Worm (Caenorhabditis elegans) whole organism, L2 larva: ENCODE results near the gene F26G1.1.
A peak's percentile ranks its signal among the peaks of the same experiment; 100 is the strongest.

ENCODE experiments used
- F13H6.1 ChIP-seq: sonication (generic microtip); optimal IDR thresholded peaks from 2 replicates; lab custom pipeline; 2016; ENCODE audit warnings: missing genetic modification characterization, missing compliant biosample characterization
- Y55F3AM.14 ChIP-seq: fragments of 200-800 bp; sonication (Bioruptor generic); optimal IDR thresholded peaks from 2 replicates; lab custom pipeline; 2018; ENCODE audit warnings: mild to moderate bottlenecking, missing genetic modification characterization, missing compliant biosample characterization
- ZK546.5 ChIP-seq: sonication (generic microtip); optimal IDR thresholded peaks from 2 replicates; lab custom pipeline; 2017; ENCODE audit warnings: missing biosample characterization, missing genetic modification characterization
- alr-1 ChIP-seq: fragments of 150-350 bp; optimal IDR thresholded peaks from 2 replicates; lab custom pipeline; 2014; ENCODE audit warnings: missing biosample characterization, missing genetic modification characterization
- aly-2 ChIP-seq: fragments of 150-350 bp; optimal IDR thresholded peaks from 2 replicates; lab custom pipeline; 2014; ENCODE audit warnings: missing biosample characterization, missing genetic modification characterization
- ama-1 ChIP-seq: fragments of 150-350 bp; optimal IDR thresholded peaks from 2 replicates; lab custom pipeline; 2018; ENCODE audit warnings: inconsistent platforms
- blmp-1 ChIP-seq: sonication (generic microtip); optimal IDR thresholded peaks from 2 replicates; lab custom pipeline; 2017; ENCODE audit warnings: missing genetic modification characterization, mild to moderate bottlenecking, missing compliant biosample characterization, antibody characterized with exemption, moderate library complexity; ENCODE audit not compliant: insufficient read depth
- ceh-16 ChIP-seq: fragments of 150-350 bp; optimal IDR thresholded peaks from 2 replicates; lab custom pipeline; 2014; ENCODE audit warnings: missing biosample characterization, missing genetic modification characterization
- ceh-82 ChIP-seq: fragments of 150-350 bp; optimal IDR thresholded peaks from 2 replicates; lab custom pipeline; 2014; ENCODE audit warnings: missing biosample characterization, missing genetic modification characterization
- crh-2 ChIP-seq: sonication (generic microtip); optimal IDR thresholded peaks from 2 replicates; lab custom pipeline; 2017; ENCODE audit warnings: missing biosample characterization, missing genetic modification characterization
- egl-27 ChIP-seq: sonication (generic microtip); optimal IDR thresholded peaks from 3 replicates; lab custom pipeline; 2017; ENCODE audit warnings: missing biosample characterization, missing genetic modification reagents, missing genetic modification characterization
- elt-3 ChIP-seq: sonication (generic microtip); optimal IDR thresholded peaks from 2 replicates; lab custom pipeline; 2017; ENCODE audit warnings: missing biosample characterization, missing genetic modification characterization
- fos-1 ChIP-seq: fragments of 150-350 bp; optimal IDR thresholded peaks from 2 replicates; lab custom pipeline; 2014; ENCODE audit warnings: missing biosample characterization, missing genetic modification characterization
- gmeb-1 ChIP-seq: fragments of 150-350 bp; optimal IDR thresholded peaks from 2 replicates; lab custom pipeline; 2014; ENCODE audit warnings: missing biosample characterization, missing genetic modification characterization
- lin-11 ChIP-seq: fragments of 150-350 bp; sonication (generic microtip); optimal IDR thresholded peaks from 2 replicates; lab custom pipeline; 2014; ENCODE audit warnings: missing biosample characterization, missing genetic modification characterization, inconsistent platforms, mixed read lengths
- lin-13 ChIP-seq: fragments of 150-350 bp; optimal IDR thresholded peaks from 2 replicates; lab custom pipeline; 2014; ENCODE audit warnings: missing biosample characterization, missing genetic modification reagents, missing genetic modification characterization
- mab-5 ChIP-seq: fragments of 150-350 bp; optimal IDR thresholded peaks from 2 replicates; lab custom pipeline; 2014; ENCODE audit warnings: missing biosample characterization, missing genetic modification characterization
- mdl-1 ChIP-seq, 2 experiments: fragments of 150-350 bp in 1 of 2; sonication (generic microtip) in 1 of 2; optimal IDR thresholded peaks; 2 replicates each; lab custom pipeline; 2017; ENCODE audit warnings: missing biosample characterization in 2 of 2, missing genetic modification characterization in 2 of 2
- nhr-10 ChIP-seq: sonication (generic microtip); optimal IDR thresholded peaks from 2 replicates; lab custom pipeline; 2017; ENCODE audit warnings: missing biosample characterization, missing genetic modification characterization
- nhr-11 ChIP-seq: fragments of 150-350 bp; optimal IDR thresholded peaks from 2 replicates; lab custom pipeline; 2014; ENCODE audit warnings: missing biosample characterization, missing genetic modification characterization
- nhr-12 ChIP-seq: fragments of 150-350 bp; optimal IDR thresholded peaks from 2 replicates; lab custom pipeline; 2014; ENCODE audit warnings: missing biosample characterization, missing genetic modification characterization
- nhr-129 ChIP-seq: fragments of 150-350 bp; optimal IDR thresholded peaks from 2 replicates; lab custom pipeline; 2014; ENCODE audit warnings: missing biosample characterization, missing genetic modification characterization
- nhr-21 ChIP-seq: fragments of 150-350 bp; optimal IDR thresholded peaks from 2 replicates; lab custom pipeline; 2014; ENCODE audit warnings: missing biosample characterization, missing genetic modification characterization
- nhr-25 ChIP-seq: fragments of 150-350 bp; sonication (generic microtip); optimal IDR thresholded peaks from 3 replicates; lab custom pipeline; 2014; ENCODE audit warnings: missing biosample characterization, missing genetic modification characterization
- nhr-6 ChIP-seq: fragments of 150-350 bp; optimal IDR thresholded peaks from 2 replicates; lab custom pipeline; 2014; ENCODE audit warnings: missing biosample characterization, missing genetic modification characterization
- nhr-77 ChIP-seq: fragments of 150-350 bp; optimal IDR thresholded peaks from 2 replicates; lab custom pipeline; 2014; ENCODE audit warnings: missing biosample characterization, missing genetic modification characterization
- peb-1 ChIP-seq: fragments of 150-350 bp; optimal IDR thresholded peaks from 2 replicates; lab custom pipeline; 2014; ENCODE audit warnings: missing biosample characterization, missing genetic modification characterization
- skn-1 ChIP-seq: sonication (generic microtip); optimal IDR thresholded peaks from 2 replicates; lab custom pipeline; 2017; ENCODE audit warnings: missing biosample characterization, missing genetic modification characterization
- sma-3 ChIP-seq: sonication (generic microtip); optimal IDR thresholded peaks from 2 replicates; lab custom pipeline; 2016; ENCODE audit warnings: missing genetic modification reagents, missing genetic modification characterization, missing compliant biosample characterization
- sma-9 ChIP-seq, 2 experiments: fragments of 150-350 bp in 1 of 2; sonication (generic microtip) in 1 of 2; optimal IDR thresholded peaks; 2 replicates each; lab custom pipeline; 2014 to 2016; ENCODE audit warnings: missing genetic modification characterization in 2 of 2, mild to moderate bottlenecking in 1 of 2, missing biosample characterization in 1 of 2, missing compliant biosample characterization in 1 of 2, missing genetic modification reagents in 1 of 2, moderate library complexity in 1 of 2
- snpc-4 ChIP-seq: fragments of 150-350 bp; optimal IDR thresholded peaks from 2 replicates; lab custom pipeline; 2014; ENCODE audit warnings: missing biosample characterization, missing genetic modification characterization
- unc-62 ChIP-seq: fragments of 150-350 bp; optimal IDR thresholded peaks from 2 replicates; lab custom pipeline; 2014; ENCODE audit warnings: missing biosample characterization, missing genetic modification reagents, missing genetic modification characterization
- ztf-4 ChIP-seq: fragments of 150-350 bp; optimal IDR thresholded peaks from 2 replicates; lab custom pipeline; 2014; ENCODE audit warnings: missing biosample characterization, missing genetic modification characterization

The F26G1.1 gene

ce11 chrII:4771282-4771681, 20.1 kb upstream of the F26G1.1 start, which contains the start of gene F26G1.5:
TSS of gene F26G1.5 (minus strand) at chrII:4771382.
- TF ChIP-seq nhr-6 (tag; lab: Kevin White, UChicago), result no peak
- TF ChIP-seq ceh-82 (tag; lab: Kevin White, UChicago), result no peak
- TF ChIP-seq blmp-1, result no peak
- TF ChIP-seq Y55F3AM.14 (GFP tag; lab: Kevin White, UChicago), result no peak
- TF ChIP-seq crh-2 (tag; lab: Kevin White, UChicago), result no peak
- TF ChIP-seq ama-1 (lab: Kevin White, UChicago), result no peak
- TF ChIP-seq F13H6.1, result no peak
- no peak for TF ChIP-seq aly-2

ce11 chrII:4772441-4772840, 19.0 kb upstream of the F26G1.1 start:
- TF ChIP-seq fos-1 (tag; lab: Kevin White, UChicago), result peak; percentile 2
- peak; percentile 18 for TF ChIP-seq blmp-1
- no peak for TF ChIP-seq egl-27 (tag; lab: Kevin White, UChicago)
- TF ChIP-seq nhr-25 (tag; lab: Kevin White, UChicago), result no peak
- peak; percentile 12 for TF ChIP-seq F13H6.1
- TF ChIP-seq, all 48 proteins: peak for 3

- TF ChIP-seq fos-1 (tag; lab: Kevin White, UChicago), result peak; percentile 28
- no peak for TF ChIP-seq nhr-21 (tag; lab: Kevin White, UChicago)
Measured at ce11 chrII:4773891-4774432, 17.5 kb upstream of the F26G1.1 start, which contains the start of the genes F26G1.9 and F26G1.10. TSS of gene F26G1.9 (minus strand) at chrII:4773991. TSS of gene F26G1.10 (plus strand) at chrII:4774382.

- TF ChIP-seq elt-3 (no peak), nhr-129 (no peak), snpc-4 (no peak), lin-11 (tag; lab: Kevin White, UChicago) (no peak), mdl-1 (tag; optimal IDR thresholded peaks at IDR 0.05; lab: Kevin White, UChicago) (no peak), ceh-16 (tag; lab: Kevin White, UChicago) (no peak), fos-1 (tag; lab: Kevin White, UChicago) (no peak), mab-5 (tag; lab: Kevin White, UChicago) (no peak), sma-3 (GFP tag; lab: Kevin White, UChicago) (no peak), nhr-6 (tag; lab: Kevin White, UChicago) (no peak), blmp-1 (no peak), gmeb-1 (tag; lab: Kevin White, UChicago) (no peak), nhr-12 (tag; lab: Kevin White, UChicago) (no peak), lin-13 (GFP tag; lab: Kevin White, UChicago) (no peak)
Measured at ce11 chrII:4775802-4776201, 15.6 kb upstream of the F26G1.1 start.

ce11 chrII:4776933-4777332, 14.5 kb upstream of the F26G1.1 start, which contains the start of gene F26G1.11:
TSS of gene F26G1.11 (plus strand) at chrII:4777137.
- TF ChIP-seq crh-2 (tag; lab: Kevin White, UChicago) (peak; percentile 16), sma-9 (GFP tag; optimal IDR thresholded peaks at IDR 0.05; lab: Kevin White, UChicago) (peak; percentile 18), sma-9 (tag; optimal IDR thresholded peaks at IDR 0.05; lab: Kevin White, UChicago) (no peak), snpc-4 (no peak), fos-1 (tag; lab: Kevin White, UChicago) (peak; percentile 90)

ce11 chrII:4779753-4780152, 11.7 kb upstream of the F26G1.1 start:
- TF ChIP-seq unc-62 (no peak), nhr-10 (tag; lab: Kevin White, UChicago) (no peak), nhr-12 (tag; lab: Kevin White, UChicago) (no peak), nhr-11 (tag; lab: Kevin White, UChicago) (no peak), F13H6.1 (no peak), nhr-77 (no peak), sma-3 (GFP tag; lab: Kevin White, UChicago) (no peak), alr-1 (tag; lab: Kevin White, UChicago) (no peak), peb-1 (no peak), ZK546.5 (tag; lab: Kevin White, UChicago) (no peak), skn-1 (tag; lab: Kevin White, UChicago) (no peak), ama-1 (lab: Kevin White, UChicago) (no peak), sma-9 (GFP tag; optimal IDR thresholded peaks at IDR 0.05; lab: Kevin White, UChicago) (no peak), sma-9 (tag; optimal IDR thresholded peaks at IDR 0.05; lab: Kevin White, UChicago) (no peak), ztf-4 (tag; lab: Kevin White, UChicago) (no peak), nhr-25 (tag; lab: Kevin White, UChicago) (no peak), elt-3 (no peak), egl-27 (tag; lab: Kevin White, UChicago) (no peak)
